Fruit fly (Drosophila melanogaster) whole organism, embryonic: ENCODE measurements around the gene Cypl.

Source experiments
- CG11093 ChIP-seq: fragments of 200-800 bp; sonication (Bioruptor generic); IDR thresholded peaks from 3 replicates; pipeline ENCODE4 v1.3.6; 2022; ENCODE audit warnings: missing biosample characterization, missing genetic modification characterization
- CG11247 ChIP-seq: fragments of 200-800 bp; sonication (Bioruptor generic); IDR thresholded peaks from 2 replicates; pipeline ENCODE4 v1.3.6; 2022; ENCODE audit warnings: missing biosample characterization, missing genetic modification characterization
- CG13123 ChIP-seq: fragments of 200-800 bp; sonication (Bioruptor generic); optimal IDR thresholded peaks from 2 replicates; lab custom pipeline; 2016; ENCODE audit warnings: missing biosample characterization, missing genetic modification characterization
- CG14014 ChIP-seq: fragments of 200-800 bp; sonication (Bioruptor generic); IDR thresholded peaks from 2 replicates; pipeline ENCODE4 v1.3.6; 2022; ENCODE audit warnings: missing biosample characterization, missing genetic modification characterization
- CG14441 ChIP-seq: fragments of 200-800 bp; sonication (Bioruptor generic); IDR thresholded peaks from 2 replicates; pipeline ENCODE4 v1.3.6; 2022; ENCODE audit warnings: missing biosample characterization, missing genetic modification characterization
- CG17385 ChIP-seq: fragments of 200-800 bp; sonication (Bioruptor generic); optimal IDR thresholded peaks from 3 replicates; lab custom pipeline; 2018; ENCODE audit warnings: missing biosample characterization, mild to moderate bottlenecking, missing genetic modification characterization
- CG1792 ChIP-seq: fragments of 200-800 bp; sonication (Bioruptor generic); optimal IDR thresholded peaks from 2 replicates; lab custom pipeline; 2016; ENCODE audit warnings: missing biosample characterization, missing genetic modification characterization
- CG18599 ChIP-seq: fragments of 200-800 bp; sonication (Bioruptor generic); optimal IDR thresholded peaks from 3 replicates; lab custom pipeline; 2017; ENCODE audit warnings: missing biosample characterization, missing genetic modification characterization, mild to moderate bottlenecking, moderate library complexity, missing genetic modification reagents
- CG18619 ChIP-seq: fragments of 200-800 bp; sonication (Bioruptor generic); optimal IDR thresholded peaks from 3 replicates; lab custom pipeline; 2017; ENCODE audit warnings: missing biosample characterization, mild to moderate bottlenecking, missing genetic modification characterization
- CG2199 ChIP-seq: fragments of 200-800 bp; sonication (Bioruptor generic); IDR thresholded peaks from 3 replicates; pipeline ENCODE4 v1.3.6; 2022; ENCODE audit warnings: missing biosample characterization, missing genetic modification characterization
- CG2875 ChIP-seq: fragments of 200-800 bp; sonication (Bioruptor generic); optimal IDR thresholded peaks from 2 replicates; lab custom pipeline; 2017; ENCODE audit warnings: missing biosample characterization, mild to moderate bottlenecking, missing genetic modification characterization, missing genetic modification reagents
- CG30403 ChIP-seq: fragments of 200-800 bp; sonication (Bioruptor generic); optimal IDR thresholded peaks from 3 replicates; lab custom pipeline; 2016; ENCODE audit warnings: missing biosample characterization, missing genetic modification characterization
- CG32767 ChIP-seq: fragments of 200-800 bp; sonication (Bioruptor generic); IDR thresholded peaks from 2 replicates; pipeline ENCODE4 v1.3.6; 2022; ENCODE audit warnings: missing biosample characterization, missing genetic modification characterization
- CG3838 ChIP-seq: fragments of 200-800 bp; sonication (Bioruptor generic); optimal IDR thresholded peaks from 3 replicates; lab custom pipeline; 2016; ENCODE audit warnings: missing biosample characterization, missing genetic modification characterization
- CG4328 ChIP-seq: fragments of 200-800 bp; sonication (Bioruptor generic); optimal IDR thresholded peaks from 3 replicates; lab custom pipeline; 2017; ENCODE audit warnings: missing biosample characterization, missing genetic modification reagents, missing genetic modification characterization
- CG4424 ChIP-seq: fragments of 200-800 bp; sonication (Bioruptor generic); optimal IDR thresholded peaks from 3 replicates; lab custom pipeline; 2016; ENCODE audit warnings: missing biosample characterization, missing genetic modification characterization
- CG4617 ChIP-seq: fragments of 200-800 bp; sonication (Bioruptor generic); optimal IDR thresholded peaks from 3 replicates; lab custom pipeline; 2016; ENCODE audit warnings: missing biosample characterization, missing genetic modification characterization, borderline replicate concordance
- CG8765 ChIP-seq: fragments of 200-800 bp; sonication (Bioruptor generic); IDR thresholded peaks from 2 replicates; pipeline ENCODE4 v1.3.6; 2022; ENCODE audit warnings: missing biosample characterization, missing genetic modification characterization
- CG8944 ChIP-seq: fragments of 200-800 bp; sonication (Bioruptor generic); optimal IDR thresholded peaks from 3 replicates; lab custom pipeline; 2016; ENCODE audit warnings: missing biosample characterization, missing genetic modification characterization
- Chrac-16 ChIP-seq: fragments of 200-800 bp; sonication (Bioruptor generic); optimal IDR thresholded peaks from 3 replicates; lab custom pipeline; 2016; ENCODE audit warnings: missing biosample characterization, missing genetic modification characterization
- CrebB ChIP-seq: fragments of 200-800 bp; sonication (Bioruptor generic); optimal IDR thresholded peaks from 3 replicates; lab custom pipeline; 2018; ENCODE audit warnings: missing biosample characterization, mild to moderate bottlenecking, missing genetic modification characterization
- D19A ChIP-seq: fragments of 200-800 bp; optimal IDR thresholded peaks from 3 replicates; lab custom pipeline; 2019; ENCODE audit warnings: missing biosample characterization, mild to moderate bottlenecking, missing genetic modification characterization, moderate library complexity
- Deaf1 ChIP-seq: fragments of 200-800 bp; optimal IDR thresholded peaks from 3 replicates; lab custom pipeline; 2019; ENCODE audit warnings: missing biosample characterization, mild to moderate bottlenecking, missing genetic modification characterization, moderate library complexity
- HLH4C ChIP-seq: fragments of 200-800 bp; sonication (Bioruptor generic); IDR thresholded peaks from 3 replicates; pipeline ENCODE4 v1.3.6; 2022; ENCODE audit warnings: missing biosample characterization, missing genetic modification characterization; ENCODE audit not compliant: partially characterized antibody
- Hr51 ChIP-seq, 2 experiments: fragments of 200-800 bp; sonication (Bioruptor generic); optimal IDR thresholded peaks; 2 replicates in 1 of 2; 3 replicates in 1 of 2; lab custom pipeline; 2016 to 2018; ENCODE audit warnings: missing biosample characterization in 2 of 2, missing genetic modification characterization in 2 of 2, mild to moderate bottlenecking in 1 of 2, moderate library complexity in 1 of 2
- NC2β ChIP-seq: fragments of 200-800 bp; sonication (Bioruptor generic); optimal IDR thresholded peaks from 2 replicates; lab custom pipeline; 2016; ENCODE audit warnings: missing biosample characterization, missing genetic modification characterization
- Neu2 ChIP-seq: fragments of 200-800 bp; sonication (Bioruptor generic); optimal IDR thresholded peaks from 3 replicates; lab custom pipeline; 2016; ENCODE audit warnings: missing biosample characterization, missing genetic modification characterization, borderline replicate concordance
- NfI ChIP-seq: fragments of 200-800 bp; sonication (Bioruptor generic); optimal IDR thresholded peaks from 3 replicates; lab custom pipeline; 2018; ENCODE audit warnings: missing biosample characterization, mild to moderate bottlenecking, missing genetic modification characterization, moderate library complexity
- Oaz ChIP-seq: fragments of 200-800 bp; sonication (Bioruptor generic); IDR thresholded peaks from 2 replicates; pipeline ENCODE4 v1.3.6; 2022; ENCODE audit warnings: missing biosample characterization, missing genetic modification characterization
- Opbp ChIP-seq: fragments of 200-800 bp; sonication (Bioruptor generic); IDR thresholded peaks from 3 replicates; pipeline ENCODE4 v1.3.6; 2022; ENCODE audit warnings: missing biosample characterization, missing genetic modification characterization; ENCODE audit not compliant: partially characterized antibody
- Six4 ChIP-seq: fragments of 200-800 bp; sonication (Bioruptor generic); optimal IDR thresholded peaks from 2 replicates; lab custom pipeline; 2016; ENCODE audit warnings: missing biosample characterization, missing genetic modification characterization
- amos ChIP-seq: fragments of 200-800 bp; sonication (Bioruptor generic); IDR thresholded peaks from 2 replicates; pipeline ENCODE4 v1.3.6; 2022; ENCODE audit warnings: missing biosample characterization, missing genetic modification characterization; ENCODE audit not compliant: partially characterized antibody
- aop ChIP-seq: fragments of 200-800 bp; sonication (Bioruptor generic); IDR thresholded peaks from 2 replicates; pipeline ENCODE4 v1.3.6; 2022; ENCODE audit warnings: missing biosample characterization, missing genetic modification characterization
- ato ChIP-seq: fragments of 200-800 bp; sonication (Bioruptor generic); IDR thresholded peaks from 2 replicates; pipeline ENCODE4 v1.3.6; 2022; ENCODE audit warnings: missing biosample characterization, missing genetic modification characterization; ENCODE audit not compliant: partially characterized antibody
- br ChIP-seq: fragments of >200 bp; optimal IDR thresholded peaks from 2 replicates; lab custom pipeline; 2017
- cad ChIP-seq: fragments of >200 bp; optimal IDR thresholded peaks from 2 replicates; lab custom pipeline; 2017; ENCODE audit warnings: missing biosample characterization, missing genetic modification characterization
- chinmo ChIP-seq: fragments of 200-800 bp; sonication (Bioruptor generic); IDR thresholded peaks from 4 replicates; pipeline ENCODE4 v1.3.6; 2022; ENCODE audit warnings: missing biosample characterization, missing genetic modification characterization; ENCODE audit not compliant: partially characterized antibody
- dati ChIP-seq: fragments of 200-800 bp; sonication (Bioruptor generic); IDR thresholded peaks from 2 replicates; pipeline ENCODE4 v1.3.6; 2022; ENCODE audit warnings: missing biosample characterization, missing genetic modification characterization
- fd96Cb ChIP-seq: fragments of 200-800 bp; sonication (Bioruptor generic); optimal IDR thresholded peaks from 2 replicates; lab custom pipeline; 2018; ENCODE audit warnings: missing biosample characterization, mild to moderate bottlenecking, missing genetic modification characterization, moderate library complexity
- gcm ChIP-seq: fragments of 200-800 bp; sonication (Bioruptor generic); optimal IDR thresholded peaks from 2 replicates; lab custom pipeline; 2019; ENCODE audit warnings: missing biosample characterization, mild to moderate bottlenecking, missing genetic modification characterization, moderate library complexity
- h ChIP-seq: fragments of >200 bp; optimal IDR thresholded peaks from 2 replicates; lab custom pipeline; 2017
- hb ChIP-seq: fragments of 200-800 bp; sonication (Bioruptor generic); IDR thresholded peaks from 3 replicates; pipeline ENCODE4 v1.3.6; 2022; ENCODE audit warnings: missing biosample characterization, missing genetic modification characterization; ENCODE audit not compliant: partially characterized antibody
- hbn ChIP-seq: fragments of 200-800 bp; sonication (Bioruptor generic); IDR thresholded peaks from 2 replicates; pipeline ENCODE4 v1.3.6; 2022; ENCODE audit warnings: missing biosample characterization, missing genetic modification characterization; ENCODE audit not compliant: partially characterized antibody
- ind ChIP-seq: fragments of 200-800 bp; sonication (Bioruptor generic); optimal IDR thresholded peaks from 3 replicates; lab custom pipeline; 2016; ENCODE audit warnings: missing biosample characterization, missing genetic modification characterization
- kni ChIP-seq: fragments of 200-800 bp; sonication (Bioruptor generic); optimal IDR thresholded peaks from 3 replicates; lab custom pipeline; 2017; ENCODE audit warnings: mild to moderate bottlenecking, missing biosample characterization, missing genetic modification reagents, missing genetic modification characterization
- seq ChIP-seq: fragments of 200-800 bp; sonication (Bioruptor generic); IDR thresholded peaks from 2 replicates; pipeline ENCODE4 v1.3.6; 2022; ENCODE audit warnings: missing biosample characterization, missing genetic modification characterization
- toy ChIP-seq: fragments of 200-800 bp; sonication (Bioruptor generic); IDR thresholded peaks from 2 replicates; pipeline ENCODE4 v1.3.6; 2022; ENCODE audit warnings: missing biosample characterization, missing genetic modification characterization
- twi ChIP-seq: fragments of 200-800 bp; optimal IDR thresholded peaks from 2 replicates; lab custom pipeline; 2019; ENCODE audit warnings: missing biosample characterization, mild to moderate bottlenecking, missing genetic modification characterization, moderate library complexity
- vfl ChIP-seq: fragments of 200-800 bp; sonication (Bioruptor generic); optimal IDR thresholded peaks from 2 replicates; lab custom pipeline; 2016; ENCODE audit warnings: missing biosample characterization, missing genetic modification characterization
- wek ChIP-seq: fragments of 200-800 bp; sonication (Bioruptor generic); optimal IDR thresholded peaks from 3 replicates; lab custom pipeline; 2018; ENCODE audit warnings: missing biosample characterization, mild to moderate bottlenecking, missing genetic modification characterization, moderate library complexity

The Cypl gene

dm6 chr3L:505782-506408, 36.8 kb downstream of the Cypl start (continued):
- peak; percentile 62 for TF ChIP-seq CG4424 (GFP tag; lab: Kevin White, UChicago)
- no peak for TF ChIP-seq CG32767 (GFP tag; lab: Robert Waterston, UW)
- TF ChIP-seq NC2β (GFP tag; lab: Kevin White, UChicago) = peak; percentile 81
- TF ChIP-seq amos (GFP tag; lab: Robert Waterston, UW) = no peak
- peak; percentile 81 for TF ChIP-seq ind (GFP tag; lab: Kevin White, UChicago)
- no peak for TF ChIP-seq gcm (GFP tag; lab: Kevin White, UChicago)
- peak; percentile 86 for TF ChIP-seq NfI (GFP tag; lab: Kevin White, UChicago)
- TF ChIP-seq Hr51 (GFP tag; optimal IDR thresholded peaks at IDR 0.05; lab: Kevin White, UChicago) = peak; percentile 54 to 69
- peak; percentile 75 for TF ChIP-seq CG18619 (GFP tag; lab: Kevin White, UChicago)
- TF ChIP-seq CG14441 (GFP tag; lab: Robert Waterston, UW) = peak; percentile 78
- peak; percentile 77 for TF ChIP-seq Chrac-16 (GFP tag; lab: Kevin White, UChicago)
- no peak for TF ChIP-seq hbn (GFP tag; lab: Robert Waterston, UW)
- TF ChIP-seq ato (GFP tag; lab: Robert Waterston, UW) = no peak
- TF ChIP-seq cad (GFP tag; lab: Kevin White, UChicago) = no peak
- 0 out of 2 replicates have a peak, but pooled peaks have one; percentile 51 for TF ChIP-seq Oaz (GFP tag; lab: Robert Waterston, UW)
- TF ChIP-seq h (lab: Kevin White, UChicago) = no peak
- peak; percentile 84 for TF ChIP-seq CG30403 (GFP tag; lab: Kevin White, UChicago)
- TF ChIP-seq aop (GFP tag; lab: Robert Waterston, UW) = no peak
- peak; percentile 62 for TF ChIP-seq wek (GFP tag; lab: Kevin White, UChicago)
- peak; percentile 25 for TF ChIP-seq CG18599
- TF ChIP-seq CrebB (tag; lab: Kevin White, UChicago) = no peak
- peak; percentile 48 for TF ChIP-seq fd96Cb (tag; lab: Kevin White, UChicago)
- peak; percentile 36 for TF ChIP-seq CG4328 (GFP tag; lab: Kevin White, UChicago)
- TF ChIP-seq Opbp = no peak
- peak; percentile 63 for TF ChIP-seq CG2875 (GFP tag; lab: Kevin White, UChicago)
- no peak for TF ChIP-seq toy
- peak; percentile 55 for TF ChIP-seq Six4 (GFP tag; lab: Kevin White, UChicago)
- peak; percentile 54 for TF ChIP-seq CG13123 (GFP tag; lab: Kevin White, UChicago)
- peak; percentile 40 for TF ChIP-seq vfl
- peak; percentile 78 for TF ChIP-seq CG11247
- TF ChIP-seq D19A (tag; lab: Kevin White, UChicago) = no peak
- TF ChIP-seq CG2199 (GFP tag; lab: Robert Waterston, UW) = peak; percentile 93
- TF ChIP-seq CG3838 (GFP tag; lab: Kevin White, UChicago) = peak; percentile 62
- peak; percentile 57 for TF ChIP-seq CG17385 (GFP tag; lab: Kevin White, UChicago)
- TF ChIP-seq CG1792 (GFP tag; lab: Kevin White, UChicago) = peak; percentile 73
- no peak for TF ChIP-seq br
- peak; percentile 51; the same call in 1 of the 2 replicates for TF ChIP-seq seq (GFP tag; lab: Robert Waterston, UW)
- TF ChIP-seq Neu2 (GFP tag; lab: Kevin White, UChicago) = no peak
- TF ChIP-seq CG8944 = peak; percentile 90
- peak; percentile 22 for TF ChIP-seq twi (tag; lab: Kevin White, UChicago)
- no peak; the same call in 1 of the 2 replicates for TF ChIP-seq CG8765 (GFP tag; lab: Robert Waterston, UW)
- TF ChIP-seq kni (GFP tag; lab: Kevin White, UChicago) = no peak
- no peak for TF ChIP-seq dati
- TF ChIP-seq CG14014 (GFP tag; lab: Robert Waterston, UW) = peak; percentile 66
- TF ChIP-seq hb (GFP tag; lab: Robert Waterston, UW) = no peak
- TF ChIP-seq HLH4C (GFP tag; lab: Robert Waterston, UW) = no peak
- peak; percentile 44 for TF ChIP-seq CG4617 (GFP tag; lab: Kevin White, UChicago)
- TF ChIP-seq Deaf1 (tag; lab: Kevin White, UChicago) = no peak
- no peak for TF ChIP-seq chinmo (GFP tag; lab: Robert Waterston, UW)
- TF ChIP-seq CG11093 (GFP tag; lab: Robert Waterston, UW) = peak; percentile 68; the same call in 2 of the 3 replicates
